Worm (Caenorhabditis elegans) whole organism, mixed stage, embryonic: ENCODE measurements around the gene slmp-1.

ENCODE experiments used
- nhr-237 ChIP-seq: fragments of 150-350 bp; optimal IDR thresholded peaks from 2 replicates; lab custom pipeline; 2014; ENCODE audit warnings: missing biosample characterization, missing genetic modification characterization
- nhr-28 ChIP-seq: fragments of 150-350 bp; optimal IDR thresholded peaks from 2 replicates; lab custom pipeline; 2014; ENCODE audit warnings: missing biosample characterization, missing genetic modification characterization
- nhr-76 ChIP-seq: sonication (generic microtip); optimal IDR thresholded peaks from 2 replicates; lab custom pipeline; 2017; ENCODE audit warnings: missing biosample characterization, missing genetic modification characterization
- sem-2 ChIP-seq: fragments of 200-800 bp; sonication (Bioruptor generic); optimal IDR thresholded peaks from 2 replicates; lab custom pipeline; 2018; ENCODE audit warnings: mild to moderate bottlenecking, missing genetic modification characterization, missing compliant biosample characterization
- unc-39 ChIP-seq: fragments of 150-350 bp; optimal IDR thresholded peaks from 2 replicates; lab custom pipeline; 2014; ENCODE audit warnings: missing biosample characterization, missing genetic modification characterization
- unc-62 ChIP-seq: fragments of 150-350 bp; optimal IDR thresholded peaks from 2 replicates; lab custom pipeline; 2014; ENCODE audit warnings: missing biosample characterization, missing genetic modification reagents, missing genetic modification characterization

- TF ChIP-seq unc-39 (tag; lab: Kevin White, UChicago) (no peak), nhr-28 (tag; lab: Kevin White, UChicago) (no peak), nhr-76 (tag; lab: Kevin White, UChicago) (peak; percentile 23), unc-62 (GFP tag; lab: Kevin White, UChicago) (peak; percentile 28), sem-2 (GFP tag; lab: Kevin White, UChicago) (peak; percentile 67), nhr-237 (tag; lab: Kevin White, UChicago) (peak; percentile 25)
Observed at ce11 chrIV:3232694-3233372, 19.3 kb downstream of the slmp-1 start.
